Worm (Caenorhabditis elegans) whole organism, midembryonic: ENCODE results near the gene C23G10.1.

Source experiments
- cog-1 ChIP-seq: sonication (generic microtip); optimal IDR thresholded peaks from 2 replicates; lab custom pipeline; 2016; ENCODE audit warnings: missing genetic modification characterization, missing compliant biosample characterization
- flt-1 ChIP-seq: fragments of 200-800 bp; sonication (Bioruptor generic); IDR thresholded peaks from 2 replicates; pipeline ENCODE4 v1.3.6; 2022; ENCODE audit warnings: missing genetic modification characterization, missing compliant biosample characterization
- med-1 ChIP-seq: sonication (generic microtip); optimal IDR thresholded peaks from 2 replicates; lab custom pipeline; 2017; ENCODE audit warnings: missing genetic modification characterization, mild to moderate bottlenecking, missing compliant biosample characterization, antibody characterized with exemption, missing genetic modification reagents; ENCODE audit not compliant: insufficient read depth
- tab-1 ChIP-seq: fragments of 200-800 bp; sonication (Bioruptor generic); IDR thresholded peaks from 2 replicates; pipeline ENCODE4 v1.3.6; 2022; ENCODE audit warnings: missing genetic modification characterization, missing compliant biosample characterization
- ztf-29 ChIP-seq: fragments of 200-800 bp; sonication (Bioruptor generic); IDR thresholded peaks from 2 replicates; pipeline ENCODE4 v1.3.6; 2022; ENCODE audit warnings: missing genetic modification reagents, missing genetic modification characterization, missing compliant biosample characterization

DNA sequence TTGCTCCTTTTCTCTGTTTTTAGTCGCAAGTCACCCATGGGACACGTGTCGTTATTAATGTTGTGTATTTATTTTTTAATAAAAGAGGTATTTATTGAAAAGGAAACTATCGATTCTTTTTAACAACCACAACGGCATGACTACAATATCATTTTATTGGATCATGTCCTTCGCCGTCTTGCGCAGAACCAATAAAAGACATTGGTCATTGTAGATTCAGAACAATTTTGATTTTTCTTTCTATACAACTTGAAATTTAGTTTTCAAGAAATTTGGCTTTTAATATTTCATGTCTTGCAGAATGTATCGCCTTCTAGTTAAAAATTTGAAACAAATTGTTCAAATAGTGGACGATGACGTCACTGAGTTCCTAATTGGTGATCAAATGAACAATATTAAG, 42.4 kb downstream of the C23G10.1 start, which contains the start of gene amdh-1:
- TF ChIP-seq flt-1 (GFP tag; lab: Robert Waterston, UW), result no peak
- TF ChIP-seq med-1, result no peak
- TF ChIP-seq ztf-29 (GFP tag; lab: Robert Waterston, UW), result no peak
- TF ChIP-seq tab-1 (GFP tag; lab: Robert Waterston, UW), result no peak
- no peak for TF ChIP-seq cog-1 (tag; lab: Kevin White, UChicago)
